Worm (Caenorhabditis elegans): Measurements from ENCODE around the gene klc-1.

DNA sequence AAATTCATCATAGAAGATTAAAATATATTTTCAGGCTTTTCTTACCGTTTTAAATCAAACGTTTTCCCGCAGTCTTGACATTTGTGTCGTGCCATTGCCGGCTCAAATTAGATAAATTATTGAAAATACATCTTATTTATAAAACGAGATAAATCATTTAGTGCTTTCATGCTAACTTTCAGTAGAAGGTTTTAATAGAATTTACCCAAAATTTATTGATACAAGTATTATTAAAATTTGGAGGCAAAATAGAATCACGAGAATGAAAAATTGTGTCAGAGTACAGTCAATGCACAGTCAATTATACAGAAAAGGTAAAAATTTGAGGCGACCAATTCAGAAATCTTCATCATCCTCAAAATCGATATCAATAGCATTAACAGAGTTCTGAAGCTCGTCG, 5.1 kb upstream of the klc-1 start, which contains the start of gene Y5F2A.4:
- TF ChIP-seq nhr-41 (GFP tag; IDR thresholded peaks at IDR 0.05) = no peak
- TF ChIP-seq mdl-1 (tag; optimal IDR thresholded peaks at IDR 0.05) = no peak
- TF ChIP-seq attf-4 (tag; optimal IDR thresholded peaks at IDR 0.05) = no peak
- TF ChIP-seq nhr-11 (tag; optimal IDR thresholded peaks at IDR 0.05) = no peak
- TF ChIP-seq ceh-44 (GFP tag; IDR thresholded peaks at IDR 0.05) = no peak
- TF ChIP-seq lsy-2 (tag; optimal IDR thresholded peaks at IDR 0.05) = no peak
- no peak for TF ChIP-seq zfp-3 (GFP tag; conservative IDR thresholded peaks at IDR 0.05)
- no peak for TF ChIP-seq Y105C5A.15 (GFP tag; IDR thresholded peaks at IDR 0.05)
- no peak for TF ChIP-seq rbr-2 (tag; optimal IDR thresholded peaks at IDR 0.05)
- TF ChIP-seq cey-2 (tag; optimal IDR thresholded peaks at IDR 0.05; ENCODE audit: borderline replicate concordance, insufficient read depth) = no peak
- no peak for TF ChIP-seq Y75B8A.6 (GFP tag; IDR thresholded peaks at IDR 0.05)
